Worm (Caenorhabditis elegans) whole organism, midembryonic: ENCODE data around the gene F01G10.5.

Experiments
- T22C8.4 ChIP-seq: fragments of 200-800 bp; sonication (Bioruptor generic); IDR thresholded peaks from 2 replicates; pipeline ENCODE4 v1.3.6; 2022; ENCODE audit warnings: missing genetic modification characterization, missing compliant biosample characterization
- flt-1 ChIP-seq: fragments of 200-800 bp; sonication (Bioruptor generic); IDR thresholded peaks from 2 replicates; pipeline ENCODE4 v1.3.6; 2022; ENCODE audit warnings: missing genetic modification characterization, missing compliant biosample characterization
- klf-2 ChIP-seq: fragments of 200-800 bp; sonication (Bioruptor generic); conservative IDR thresholded peaks from 2 replicates; pipeline ENCODE4 v1.3.6; 2022; ENCODE audit warnings: missing genetic modification reagents, missing genetic modification characterization, missing compliant biosample characterization
- med-1 ChIP-seq: sonication (generic microtip); optimal IDR thresholded peaks from 2 replicates; lab custom pipeline; 2017; ENCODE audit warnings: missing genetic modification characterization, mild to moderate bottlenecking, missing compliant biosample characterization, antibody characterized with exemption, missing genetic modification reagents; ENCODE audit not compliant: insufficient read depth
- ref-1 ChIP-seq: fragments of 200-800 bp; sonication (Bioruptor generic); conservative IDR thresholded peaks from 2 replicates; pipeline ENCODE4 v1.3.6; 2022; ENCODE audit warnings: missing genetic modification reagents, missing genetic modification characterization, missing compliant biosample characterization
- tab-1 ChIP-seq: fragments of 200-800 bp; sonication (Bioruptor generic); IDR thresholded peaks from 2 replicates; pipeline ENCODE4 v1.3.6; 2022; ENCODE audit warnings: missing genetic modification characterization, missing compliant biosample characterization
- ztf-23 ChIP-seq: fragments of 200-800 bp; sonication (Bioruptor generic); IDR thresholded peaks from 2 replicates; pipeline ENCODE4 v1.3.6; 2022; ENCODE audit warnings: missing genetic modification reagents, missing genetic modification characterization, missing compliant biosample characterization

ce11 chrIV:10194345-10194744, 36.5 kb downstream of the F01G10.5 start, which contains the start of gene ptrg-1:
- TF ChIP-seq med-1 (no peak), flt-1 (GFP tag; lab: Robert Waterston, UW) (no peak), ztf-23 (GFP tag; lab: Robert Waterston, UW) (no peak), T22C8.4 (GFP tag; lab: Robert Waterston, UW) (no peak), tab-1 (GFP tag; lab: Robert Waterston, UW) (no peak), klf-2 (GFP tag; lab: Robert Waterston, UW) (no peak), ref-1 (no peak)
